Fruit fly (Drosophila melanogaster): Measurements from ENCODE around the gene Tomosyn.

DNA sequence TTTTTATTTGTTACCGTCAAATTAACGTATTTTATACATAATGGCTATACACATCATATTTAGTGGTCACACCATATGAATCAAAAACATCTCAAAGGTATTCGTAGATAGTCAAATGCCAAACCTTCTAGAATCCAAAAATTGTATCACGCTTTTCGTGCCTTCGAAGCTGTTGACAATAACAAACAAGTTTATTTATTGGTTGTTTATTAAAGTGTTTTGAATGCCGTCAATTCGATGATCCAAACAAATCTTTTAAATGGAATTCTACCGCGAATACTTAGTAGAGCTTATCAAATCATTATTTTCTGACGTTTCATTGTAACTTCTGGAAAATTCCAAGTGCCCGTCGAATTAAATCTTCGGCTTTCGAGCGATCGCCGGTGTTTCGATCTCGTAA, 35.6 kb downstream of the Tomosyn start:
- TF ChIP-seq psq (optimal IDR thresholded peaks at IDR 0.05): no peak
- no peak for TF ChIP-seq Sin3A (optimal IDR thresholded peaks at IDR 0.05)
- no peak for TF ChIP-seq insv (optimal IDR thresholded peaks at IDR 0.05)
- TF ChIP-seq h (optimal IDR thresholded peaks at IDR 0.05): no peak
- TF ChIP-seq Myc (optimal IDR thresholded peaks at IDR 0.05): no peak
- no peak for TF ChIP-seq ttk (optimal IDR thresholded peaks at IDR 0.05)

Measured in Kc167 (cell line).